Fruit fly (Drosophila melanogaster): ENCODE data around the gene Tsp.
A peak's percentile ranks its signal among the peaks of the same experiment; 100 is the strongest.

The Tsp gene

dm6 chr2L:6667719-6668325 lies 41.1 kb downstream of the Tsp start, which contains the start of gene Galt (continued):
- TF ChIP-seq Ada2b (GFP tag; IDR thresholded peaks at IDR 0.05) (peak; percentile 21; the same call in 1 of the 2 replicates), CG6791 (GFP tag; IDR thresholded peaks at IDR 0.05; ENCODE audit: partially characterized antibody) (peak; percentile 70; the same call in 2 of the 3 replicates), HmgZ (tag; optimal IDR thresholded peaks at IDR 0.05) (peak; percentile 19), mirr (GFP tag; optimal IDR thresholded peaks at IDR 0.05) (peak; percentile 54), ci (GFP tag; IDR thresholded peaks at IDR 0.05) (peak; percentile 70; the same call in 1 of the 3 replicates), ems (GFP tag; optimal IDR thresholded peaks at IDR 0.05) (no peak), HLH3B (GFP tag; IDR thresholded peaks at IDR 0.05) (no peak), H2.0 (GFP tag; IDR thresholded peaks at IDR 0.05) (peak; percentile 37; the same call in 1 of the 2 replicates), CG4360 (GFP tag; IDR thresholded peaks at IDR 0.05) (0 out of 2 replicates have a peak, but pooled peaks have one; percentile 16), phol (tag; optimal IDR thresholded peaks at IDR 0.05) (peak; percentile 40), Xbp1 (GFP tag; optimal IDR thresholded peaks at IDR 0.05) (peak; percentile 28), CG13287 (GFP tag; IDR thresholded peaks at IDR 0.05; ENCODE audit: partially characterized antibody) (peak; percentile 81), CG13894 (tag; optimal IDR thresholded peaks at IDR 0.05) (no peak), Chrac-16 (GFP tag; optimal IDR thresholded peaks at IDR 0.05) (no peak), CG32772 (GFP tag; IDR thresholded peaks at IDR 0.05) (no peak), Opbp (GFP tag; IDR thresholded peaks at IDR 0.05; ENCODE audit: partially characterized antibody) (peak; percentile 62; the same call in 2 of the 3 replicates), aop (GFP tag; IDR thresholded peaks at IDR 0.05) (no peak), Dref (GFP tag; IDR thresholded peaks at IDR 0.05) (peak; percentile 63), CG3163 (GFP tag; optimal IDR thresholded peaks at IDR 0.05) (peak; percentile 61), grn (GFP tag; optimal IDR thresholded peaks at IDR 0.05) (peak; percentile 93), Hr3 (GFP tag; optimal IDR thresholded peaks at IDR 0.05) (peak; percentile 5), CG2116 (GFP tag; optimal IDR thresholded peaks at IDR 0.05) (peak; percentile 33), CG17568 (GFP tag; optimal IDR thresholded peaks at IDR 0.05) (no peak), lmd (GFP tag; IDR thresholded peaks at IDR 0.05) (no peak), CG11247 (GFP tag; IDR thresholded peaks at IDR 0.05) (no peak), az2 (GFP tag; optimal IDR thresholded peaks at IDR 0.05) (peak; percentile 18), tio (GFP tag; optimal IDR thresholded peaks at IDR 0.05) (no peak), slbo (GFP tag; IDR thresholded peaks at IDR 0.05) (peak; percentile 52; the same call in 1 of the 2 replicates), BEAF-32 (GFP tag; optimal IDR thresholded peaks at IDR 0.05) (peak; percentile 45), CG10209 (GFP tag; optimal IDR thresholded peaks at IDR 0.05) (peak; percentile 20), hkb (optimal IDR thresholded peaks at IDR 0.05) (no peak), hkb (GFP tag; IDR thresholded peaks at IDR 0.05) (peak; percentile 30), gem (tag; optimal IDR thresholded peaks at IDR 0.05) (no peak), CG10979 (tag; optimal IDR thresholded peaks at IDR 0.05) (peak; percentile 32), Trl (optimal IDR thresholded peaks at IDR 0.05) (peak; percentile 64 to 85), Trl (GFP tag; optimal IDR thresholded peaks at IDR 0.05) (no peak), CG5245 (GFP tag; optimal IDR thresholded peaks at IDR 0.05) (no peak), slp2 (GFP tag; optimal IDR thresholded peaks at IDR 0.05) (no peak), CG9437 (GFP tag; optimal IDR thresholded peaks at IDR 0.05) (peak; percentile 50), Eip74EF (GFP tag; optimal IDR thresholded peaks at IDR 0.05) (peak in 1 of 2 experiments; percentile 24), YL-1 (GFP tag; optimal IDR thresholded peaks at IDR 0.05) (peak; percentile 35), Fer1 (GFP tag; optimal IDR thresholded peaks at IDR 0.05) (peak; percentile 68), pfk (GFP tag; optimal IDR thresholded peaks at IDR 0.05) (peak; percentile 37), nerfin-2 (GFP tag; IDR thresholded peaks at IDR 0.05; ENCODE audit: partially characterized antibody) (peak; percentile 86), sr (GFP tag; IDR thresholded peaks at IDR 0.05) (no peak), lilli (GFP tag; optimal IDR thresholded peaks at IDR 0.05) (peak; percentile 42), row (GFP tag; IDR thresholded peaks at IDR 0.05) (peak; percentile 78), CG2120 (GFP tag; optimal IDR thresholded peaks at IDR 0.05) (peak; percentile 59), z (GFP tag; IDR thresholded peaks at IDR 0.05) (peak; percentile 95), CG15696 (tag; optimal IDR thresholded peaks at IDR 0.05) (peak; percentile 36)
